Worm (Caenorhabditis elegans) whole organism, early embryonic: Measurements from ENCODE around the gene Y47D7A.15.

Source experiments
- ama-1 ChIP-seq: fragments of 150-350 bp; optimal IDR thresholded peaks from 2 replicates; lab custom pipeline; 2014
- ceh-13 ChIP-seq: fragments of 200-800 bp; sonication (Bioruptor generic); optimal IDR thresholded peaks from 2 replicates; lab custom pipeline; 2018; ENCODE audit warnings: mild to moderate bottlenecking, missing genetic modification characterization, missing compliant biosample characterization
- ceh-36 ChIP-seq: sonication (generic microtip); optimal IDR thresholded peaks from 2 replicates; lab custom pipeline; 2016; ENCODE audit warnings: missing genetic modification characterization, inconsistent platforms, missing compliant biosample characterization

- TF ChIP-seq ama-1 (lab: Kevin White, UChicago): no peak
- TF ChIP-seq ceh-13 (GFP tag; lab: Kevin White, UChicago): no peak
- TF ChIP-seq ceh-36 (tag; lab: Kevin White, UChicago): no peak
These were observed 38.1 kb upstream of the Y47D7A.15 start, which contains the start of gene T08H10.3 for ce11 chrV:4471065-4471464.
